Worm (Caenorhabditis elegans) whole organism, early embryonic: ENCODE data around the gene rps-1.

Experiments used
- B0310.2 ChIP-seq: sonication (generic microtip); optimal IDR thresholded peaks from 2 replicates; lab custom pipeline; 2016; ENCODE audit warnings: mild to moderate bottlenecking, missing genetic modification characterization, missing compliant biosample characterization
- F13C5.2 ChIP-seq: sonication (generic microtip); optimal IDR thresholded peaks from 2 replicates; lab custom pipeline; 2017; ENCODE audit warnings: mild to moderate bottlenecking, missing genetic modification characterization, inconsistent platforms, missing compliant biosample characterization
- aly-1 ChIP-seq: sonication (generic microtip); optimal IDR thresholded peaks from 2 replicates; lab custom pipeline; 2016; ENCODE audit warnings: missing genetic modification characterization, missing compliant biosample characterization
- ama-1 ChIP-seq: fragments of 150-350 bp; optimal IDR thresholded peaks from 2 replicates; lab custom pipeline; 2014
- ceh-13 ChIP-seq: fragments of 200-800 bp; sonication (Bioruptor generic); optimal IDR thresholded peaks from 2 replicates; lab custom pipeline; 2018; ENCODE audit warnings: mild to moderate bottlenecking, missing genetic modification characterization, missing compliant biosample characterization
- ceh-36 ChIP-seq: sonication (generic microtip); optimal IDR thresholded peaks from 2 replicates; lab custom pipeline; 2016; ENCODE audit warnings: missing genetic modification characterization, inconsistent platforms, missing compliant biosample characterization
- ets-7 ChIP-seq: sonication (generic microtip); optimal IDR thresholded peaks from 2 replicates; lab custom pipeline; 2016; ENCODE audit warnings: missing genotype, missing genetic modification characterization, missing compliant biosample characterization
- flt-1 ChIP-seq: fragments of 200-800 bp; sonication (Bioruptor generic); IDR thresholded peaks from 2 replicates; pipeline ENCODE4 v1.3.6; 2022; ENCODE audit warnings: missing genetic modification characterization, missing compliant biosample characterization
- hmbx-1 ChIP-seq: sonication (generic microtip); optimal IDR thresholded peaks from 2 replicates; lab custom pipeline; 2016; ENCODE audit warnings: mild to moderate bottlenecking, missing genetic modification characterization, missing compliant biosample characterization
- hmg-4 ChIP-seq: fragments of 200-800 bp; sonication (Bioruptor generic); optimal IDR thresholded peaks from 2 replicates; lab custom pipeline; 2018; ENCODE audit warnings: mild to moderate bottlenecking, missing genetic modification characterization, missing compliant biosample characterization
- hnd-1 ChIP-seq: sonication (generic microtip); optimal IDR thresholded peaks from 2 replicates; lab custom pipeline; 2016; ENCODE audit warnings: missing genetic modification characterization, missing compliant biosample characterization
- pes-1 ChIP-seq: fragments of 200-800 bp; sonication (Bioruptor generic); IDR thresholded peaks from 2 replicates; pipeline ENCODE4 v1.3.6; 2022; ENCODE audit warnings: missing genetic modification reagents, missing genetic modification characterization, missing compliant biosample characterization
- scrt-1 ChIP-seq: fragments of 200-800 bp; sonication (Bioruptor generic); IDR thresholded peaks from 2 replicates; pipeline ENCODE4 v1.3.6; 2022; ENCODE audit warnings: missing genetic modification characterization, missing compliant biosample characterization
- sea-1 ChIP-seq: fragments of 200-800 bp; sonication (Bioruptor generic); conservative IDR thresholded peaks from 2 replicates; pipeline ENCODE4 v1.3.6; 2022; ENCODE audit warnings: missing genetic modification characterization, missing compliant biosample characterization
- tbx-11 ChIP-seq: fragments of 200-800 bp; sonication (Bioruptor generic); IDR thresholded peaks from 2 replicates; pipeline ENCODE4 v1.3.6; 2022; ENCODE audit warnings: missing genetic modification characterization, missing compliant biosample characterization
- tbx-37 ChIP-seq: fragments of 200-800 bp; sonication (Bioruptor generic); conservative IDR thresholded peaks from 2 replicates; pipeline ENCODE4 v1.3.6; 2022; ENCODE audit warnings: missing genetic modification reagents, missing genetic modification characterization, missing compliant biosample characterization
- tra-4 ChIP-seq: sonication (generic microtip); optimal IDR thresholded peaks from 2 replicates; lab custom pipeline; 2017; ENCODE audit warnings: missing genetic modification characterization, missing compliant biosample characterization

Gene rps-1

ce11 chrIII:4475428-4475968, at the start of gene rps-1:
TSS of gene rps-1 (plus strand) at chrIII:4475918.
- TF ChIP-seq aly-1 (tag; lab: Kevin White, UChicago) (no peak), hmg-4 (GFP tag; lab: Kevin White, UChicago) (peak; percentile 44), pes-1 (GFP tag; lab: Robert Waterston, UW) (peak; percentile 68), B0310.2 (tag; lab: Kevin White, UChicago) (peak; percentile 5), ets-7 (tag; lab: Kevin White, UChicago) (no peak), flt-1 (GFP tag; lab: Robert Waterston, UW) (peak; percentile 67), tbx-37 (GFP tag; lab: Robert Waterston, UW) (no peak), F13C5.2 (tag; lab: Kevin White, UChicago) (peak; percentile 92), sea-1 (GFP tag; lab: Robert Waterston, UW) (peak; percentile 52; the same call in 1 of the 2 replicates), ceh-13 (GFP tag; lab: Kevin White, UChicago) (no peak), hnd-1 (tag; lab: Kevin White, UChicago) (peak; percentile 27), tra-4 (tag; lab: Kevin White, UChicago) (no peak), tbx-11 (GFP tag; lab: Robert Waterston, UW) (peak; percentile 50; the same call in 1 of the 2 replicates), ama-1 (lab: Kevin White, UChicago) (no peak), hmbx-1 (no peak), ceh-36 (tag; lab: Kevin White, UChicago) (peak; percentile 52)

ce11 chrIII:4426711-4427218, 49.0 kb upstream of the rps-1 start:
- TF ChIP-seq scrt-1 (peak; percentile 92), F13C5.2 (tag; lab: Kevin White, UChicago) (peak; percentile 54), flt-1 (GFP tag; lab: Robert Waterston, UW) (peak; percentile 81), aly-1 (tag; lab: Kevin White, UChicago) (peak; percentile 80), tbx-37 (GFP tag; lab: Robert Waterston, UW) (peak; percentile 87), ceh-13 (GFP tag; lab: Kevin White, UChicago) (peak; percentile 42), hnd-1 (tag; lab: Kevin White, UChicago) (peak; percentile 45), sea-1 (GFP tag; lab: Robert Waterston, UW) (peak; percentile 90), ceh-36 (tag; lab: Kevin White, UChicago) (peak; percentile 78), hmg-4 (GFP tag; lab: Kevin White, UChicago) (peak; percentile 85), hmbx-1 (peak; percentile 56), tbx-11 (GFP tag; lab: Robert Waterston, UW) (peak; percentile 89), tra-4 (tag; lab: Kevin White, UChicago) (peak; percentile 34), ets-7 (tag; lab: Kevin White, UChicago) (peak; percentile 10), B0310.2 (tag; lab: Kevin White, UChicago) (peak; percentile 59), pes-1 (GFP tag; lab: Robert Waterston, UW) (peak; percentile 93)

- TF ChIP-seq hmg-4 (GFP tag; lab: Kevin White, UChicago), result peak; percentile 28
- no peak; the same call in none of the 2 replicates for TF ChIP-seq pes-1 (GFP tag; lab: Robert Waterston, UW)
- TF ChIP-seq hnd-1 (tag; lab: Kevin White, UChicago), result peak; percentile 27
- TF ChIP-seq aly-1 (tag; lab: Kevin White, UChicago), result peak; percentile 48
- TF ChIP-seq sea-1 (GFP tag; lab: Robert Waterston, UW), result 0 out of 2 replicates have a peak, but pooled peaks have one; percentile 66
- peak; percentile 27 for TF ChIP-seq ceh-36 (tag; lab: Kevin White, UChicago)
- peak; percentile 15 for TF ChIP-seq ceh-13 (GFP tag; lab: Kevin White, UChicago)
- no peak for TF ChIP-seq ets-7 (tag; lab: Kevin White, UChicago)
- peak; percentile 79 for TF ChIP-seq scrt-1
- peak; percentile 46; the same call in 1 of the 2 replicates for TF ChIP-seq tbx-37 (GFP tag; lab: Robert Waterston, UW)
- TF ChIP-seq hmbx-1, result no peak
- TF ChIP-seq flt-1 (GFP tag; lab: Robert Waterston, UW), result peak; percentile 78
- no peak for TF ChIP-seq ama-1 (lab: Kevin White, UChicago)
- TF ChIP-seq tbx-11 (GFP tag; lab: Robert Waterston, UW), result peak; percentile 75
These were observed 46.9 kb upstream of the rps-1 start for ce11 chrIII:4428797-4429196.

- no peak for TF ChIP-seq F13C5.2 (tag; lab: Kevin White, UChicago)
- TF ChIP-seq hmbx-1, result no peak
- TF ChIP-seq B0310.2 (tag; lab: Kevin White, UChicago), result no peak
- TF ChIP-seq hnd-1 (tag; lab: Kevin White, UChicago), result no peak
- no peak for TF ChIP-seq ceh-36 (tag; lab: Kevin White, UChicago)
- TF ChIP-seq tra-4 (tag; lab: Kevin White, UChicago), result no peak
- no peak for TF ChIP-seq ceh-13 (GFP tag; lab: Kevin White, UChicago)
These were observed 46.3 kb upstream of the rps-1 start, which contains the start of gene C28A5.6 for ce11 chrIII:4429402-4429801. TSS of gene C28A5.6 (minus strand) at chrIII:4429502.

- TF ChIP-seq tra-4 (tag; lab: Kevin White, UChicago), result no peak
- TF ChIP-seq pes-1 (GFP tag; lab: Robert Waterston, UW), result no peak
- no peak for TF ChIP-seq ets-7 (tag; lab: Kevin White, UChicago)
- no peak for TF ChIP-seq hnd-1 (tag; lab: Kevin White, UChicago)
- TF ChIP-seq F13C5.2 (tag; lab: Kevin White, UChicago), result no peak
- TF ChIP-seq sea-1 (GFP tag; lab: Robert Waterston, UW), result no peak
- no peak for TF ChIP-seq hmbx-1
- no peak for TF ChIP-seq ceh-36 (tag; lab: Kevin White, UChicago)
- TF ChIP-seq ceh-13 (GFP tag; lab: Kevin White, UChicago), result no peak
- TF ChIP-seq scrt-1, result no peak
- no peak for TF ChIP-seq tbx-37 (GFP tag; lab: Robert Waterston, UW)
These were observed 41.4 kb upstream of the rps-1 start, which contains the start of gene C28A5.1 for ce11 chrIII:4434294-4434781. TSS of gene C28A5.1 (minus strand) at chrIII:4434344.

- no peak for TF ChIP-seq tbx-37 (GFP tag; lab: Robert Waterston, UW)
- no peak for TF ChIP-seq B0310.2 (tag; lab: Kevin White, UChicago)
- TF ChIP-seq hmbx-1, result no peak
- no peak for TF ChIP-seq ceh-13 (GFP tag; lab: Kevin White, UChicago)
- TF ChIP-seq flt-1 (GFP tag; lab: Robert Waterston, UW), result no peak
- TF ChIP-seq pes-1 (GFP tag; lab: Robert Waterston, UW), result no peak
- TF ChIP-seq tbx-11 (GFP tag; lab: Robert Waterston, UW), result no peak
These were observed 40.5 kb upstream of the rps-1 start for ce11 chrIII:4435262-4435661.
